Worm (Caenorhabditis elegans): ENCODE results near the gene tmem-231.

Gene tmem-231

DNA sequence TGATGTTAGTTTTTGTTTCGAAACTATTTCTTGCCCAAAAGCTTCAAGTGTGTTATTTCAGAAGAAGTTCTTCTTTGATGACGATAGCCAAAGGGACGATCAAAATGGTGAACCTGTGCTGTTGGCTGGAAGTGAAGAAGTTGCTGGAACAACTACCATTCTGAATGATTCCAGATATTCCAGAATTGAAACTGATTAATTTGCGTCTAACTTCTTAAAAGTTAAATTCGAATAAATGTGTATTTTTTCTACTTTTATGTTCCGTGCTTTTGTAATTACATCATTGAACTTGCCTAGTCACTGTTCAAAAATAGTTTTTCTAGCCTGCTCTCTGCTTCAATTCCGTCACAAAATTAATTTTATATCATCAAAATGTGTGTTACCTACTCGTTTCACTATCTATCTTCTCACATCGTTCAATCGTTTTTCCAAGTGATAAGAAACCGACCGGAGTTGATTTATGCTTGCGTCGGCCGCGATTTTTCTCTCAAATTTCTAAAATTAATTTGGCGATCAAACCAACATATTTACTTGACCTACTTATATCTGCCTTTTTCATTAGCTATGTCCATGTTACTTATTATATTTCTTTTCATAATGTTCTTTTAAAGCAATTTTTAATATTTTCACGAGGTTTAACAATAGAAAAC, 48.6 kb downstream of the tmem-231 start:
- TF ChIP-seq sox-4 (tag; optimal IDR thresholded peaks at IDR 0.05) (no peak), elt-4 (tag; optimal IDR thresholded peaks at IDR 0.05) (no peak), lim-6 (tag; optimal IDR thresholded peaks at IDR 0.05) (no peak), ceh-19 (GFP tag; optimal IDR thresholded peaks at IDR 0.05) (no peak), che-1 (tag; optimal IDR thresholded peaks at IDR 0.05) (no peak), ceh-2 (tag; optimal IDR thresholded peaks at IDR 0.05) (no peak), ceh-34 (tag; optimal IDR thresholded peaks at IDR 0.05) (no peak), C38D4.7 (GFP tag; optimal IDR thresholded peaks at IDR 0.05) (no peak), pat-9 (tag; optimal IDR thresholded peaks at IDR 0.05) (no peak), tbx-7 (tag; optimal IDR thresholded peaks at IDR 0.05) (no peak), fax-1 (tag; optimal IDR thresholded peaks at IDR 0.05) (no peak), dmd-4 (tag; optimal IDR thresholded peaks at IDR 0.05; ENCODE audit: borderline replicate concordance) (no peak), pqm-1 (tag; optimal IDR thresholded peaks at IDR 0.05) (no peak), gmeb-2 (tag; optimal IDR thresholded peaks at IDR 0.05) (no peak), ceh-14 (tag; optimal IDR thresholded peaks at IDR 0.05) (no peak), syd-9 (tag; optimal IDR thresholded peaks at IDR 0.05) (no peak)

- TF ChIP-seq unc-3 (GFP tag; conservative IDR thresholded peaks at IDR 0.05) (no peak), unc-3 (tag; optimal IDR thresholded peaks at IDR 0.05) (no peak), ahr-1 (tag; optimal IDR thresholded peaks at IDR 0.05) (no peak), zip-5 (tag; optimal IDR thresholded peaks at IDR 0.05) (no peak), npax-4 (tag; optimal IDR thresholded peaks at IDR 0.05) (no peak), ztf-16 (tag; optimal IDR thresholded peaks at IDR 0.05) (no peak), pha-4 (tag; optimal IDR thresholded peaks at IDR 0.05) (no peak), rnt-1 (tag; optimal IDR thresholded peaks at IDR 0.05) (no peak), ama-1 (optimal IDR thresholded peaks at IDR 0.05) (no peak), ceh-48 (tag; optimal IDR thresholded peaks at IDR 0.05) (no peak), hlh-30 (tag; optimal IDR thresholded peaks at IDR 0.05; ENCODE audit: insufficient read depth) (no peak), sox-2 (GFP tag; IDR thresholded peaks at IDR 0.05) (no peak), dmd-4 (tag; optimal IDR thresholded peaks at IDR 0.05; ENCODE audit: borderline replicate concordance) (no peak), K09A11.1 (tag; optimal IDR thresholded peaks at IDR 0.05; ENCODE audit: insufficient read depth) (no peak), fax-1 (tag; optimal IDR thresholded peaks at IDR 0.05) (no peak), nhr-11 (tag; optimal IDR thresholded peaks at IDR 0.05) (no peak), ets-4 (tag; optimal IDR thresholded peaks at IDR 0.05) (no peak)
These were observed 49.6 kb downstream of the tmem-231 start for ce11 chrIV:8476166-8476565.

ce11 chrIV:8476880-8477279, 50.3 kb downstream of the tmem-231 start, which contains the start of gene spp-10:
Gene spp-10, plus strand, starts transcription at chrIV:8477180.
- TF ChIP-seq hlh-15 (tag; optimal IDR thresholded peaks at IDR 0.05) (no peak), ceh-45 (GFP tag; IDR thresholded peaks at IDR 0.05) (no peak), tbx-7 (tag; optimal IDR thresholded peaks at IDR 0.05) (no peak), pat-9 (tag; optimal IDR thresholded peaks at IDR 0.05) (no peak)

Measured in whole organism, late embryonic.